Worm (Caenorhabditis elegans): ENCODE data around the gene osm-6.

Gene osm-6

ce11 chrV:11927346-11927745, at the start of gene osm-6:
osm-6 (minus strand) TSS chrV:11927446.
- no peak for TF ChIP-seq egl-27 (tag; optimal IDR thresholded peaks at IDR 0.05)
- TF ChIP-seq peb-1 (tag; optimal IDR thresholded peaks at IDR 0.05), result no peak
- TF ChIP-seq ztf-4 (tag; optimal IDR thresholded peaks at IDR 0.05), result no peak
- TF ChIP-seq ceh-16 (tag; optimal IDR thresholded peaks at IDR 0.05), result no peak
- TF ChIP-seq nhr-23 (tag; optimal IDR thresholded peaks at IDR 0.05), result no peak
- no peak for TF ChIP-seq mdl-1 (tag; optimal IDR thresholded peaks at IDR 0.05)
- TF ChIP-seq dmd-4 (tag; optimal IDR thresholded peaks at IDR 0.05), result no peak
- TF ChIP-seq nhr-129 (tag; optimal IDR thresholded peaks at IDR 0.05), result no peak
- TF ChIP-seq elt-3 (tag; optimal IDR thresholded peaks at IDR 0.05), result no peak
- no peak for TF ChIP-seq fos-1 (tag; optimal IDR thresholded peaks at IDR 0.05)
- TF ChIP-seq nhr-25 (tag; optimal IDR thresholded peaks at IDR 0.05), result no peak
- no peak for TF ChIP-seq F13H6.1 (tag; optimal IDR thresholded peaks at IDR 0.05)

- TF ChIP-seq nhr-11 (tag; optimal IDR thresholded peaks at IDR 0.05), result no peak
- peak; percentile 6 for TF ChIP-seq sma-9 (GFP tag; optimal IDR thresholded peaks at IDR 0.05)
- no peak for TF ChIP-seq sma-9 (tag; optimal IDR thresholded peaks at IDR 0.05)
- TF ChIP-seq crh-2 (tag; optimal IDR thresholded peaks at IDR 0.05), result peak; percentile 31
- TF ChIP-seq fos-1 (tag; optimal IDR thresholded peaks at IDR 0.05), result peak; percentile 43
These were observed 49.5 kb upstream of the osm-6 start for ce11 chrV:11976734-11977133.

DNA sequence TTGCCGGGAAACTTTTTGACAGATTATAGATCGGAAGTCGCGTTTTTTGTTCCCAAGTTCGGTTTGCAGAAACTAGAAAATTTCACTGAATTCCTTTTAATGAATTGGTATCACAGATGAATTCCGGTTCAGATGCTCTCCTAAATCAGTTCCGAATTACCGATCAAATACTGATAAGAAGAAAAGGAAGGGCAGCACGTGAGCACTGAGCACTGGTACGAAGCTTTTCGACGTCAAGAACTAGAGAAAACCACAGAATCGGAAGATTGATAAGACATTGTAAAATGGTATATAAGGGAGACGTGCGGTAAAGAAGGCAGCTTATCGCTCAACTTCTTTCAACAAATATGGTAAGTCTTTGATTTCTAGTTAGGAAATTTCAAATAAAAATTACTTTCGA, 48.0 kb upstream of the osm-6 start, which contains the start of gene cpr-1:
Gene cpr-1, plus strand, starts transcription at position 319 of the 400 bp plus-strand sequence.
- TF ChIP-seq crh-2 (tag; optimal IDR thresholded peaks at IDR 0.05), result peak; percentile 54
- TF ChIP-seq lin-39 (tag; optimal IDR thresholded peaks at IDR 0.05), result no peak
- no peak for TF ChIP-seq mdl-1 (tag; optimal IDR thresholded peaks at IDR 0.05)
- peak; percentile 51 for TF ChIP-seq F13H6.1 (tag; optimal IDR thresholded peaks at IDR 0.05)
- TF ChIP-seq unc-39 (tag; optimal IDR thresholded peaks at IDR 0.05), result no peak
- TF ChIP-seq sma-9 (GFP tag; optimal IDR thresholded peaks at IDR 0.05), result peak; percentile 69
- no peak for TF ChIP-seq sma-9 (tag; optimal IDR thresholded peaks at IDR 0.05)
- TF ChIP-seq fos-1 (tag; optimal IDR thresholded peaks at IDR 0.05), result peak; percentile 37
- TF ChIP-seq unc-55 (GFP tag; optimal IDR thresholded peaks at IDR 0.05), result no peak
- TF ChIP-seq snpc-4 (tag; optimal IDR thresholded peaks at IDR 0.05), result no peak
- no peak for TF ChIP-seq elt-1 (tag; optimal IDR thresholded peaks at IDR 0.05)
- no peak for TF ChIP-seq nhr-21 (tag; optimal IDR thresholded peaks at IDR 0.05)
- TF ChIP-seq nhr-25 (tag; optimal IDR thresholded peaks at IDR 0.05), result no peak
- no peak for TF ChIP-seq elt-3 (tag; optimal IDR thresholded peaks at IDR 0.05)

ce11 chrV:11964723-11965122, 37.5 kb upstream of the osm-6 start, which contains the start of gene F58H1.7:
F58H1.7 (minus strand) TSS chrV:11964823.
- no peak for TF ChIP-seq nhr-10 (tag; optimal IDR thresholded peaks at IDR 0.05)
- TF ChIP-seq lsy-2 (tag; optimal IDR thresholded peaks at IDR 0.05), result no peak
- no peak for TF ChIP-seq lin-11 (tag; optimal IDR thresholded peaks at IDR 0.05)
- TF ChIP-seq fos-1 (tag; optimal IDR thresholded peaks at IDR 0.05), result no peak
- no peak for TF ChIP-seq nhr-6 (tag; optimal IDR thresholded peaks at IDR 0.05)
- TF ChIP-seq nhr-129 (tag; optimal IDR thresholded peaks at IDR 0.05), result no peak
- no peak for TF ChIP-seq nhr-21 (tag; optimal IDR thresholded peaks at IDR 0.05)
- TF ChIP-seq egl-27 (tag; optimal IDR thresholded peaks at IDR 0.05), result no peak
- no peak for TF ChIP-seq sma-9 (GFP tag; optimal IDR thresholded peaks at IDR 0.05)
- TF ChIP-seq sma-9 (tag; optimal IDR thresholded peaks at IDR 0.05), result no peak
- no peak for TF ChIP-seq sma-3 (GFP tag; optimal IDR thresholded peaks at IDR 0.05)
- no peak for TF ChIP-seq nhr-237 (tag; optimal IDR thresholded peaks at IDR 0.05)
- no peak for TF ChIP-seq sem-4 (tag; optimal IDR thresholded peaks at IDR 0.05)
- TF ChIP-seq aly-2 (tag; optimal IDR thresholded peaks at IDR 0.05), result no peak

ce11 chrV:11960831-11961190, 33.6 kb upstream of the osm-6 start:
- TF ChIP-seq nhr-129 (tag; optimal IDR thresholded peaks at IDR 0.05) (no peak), lin-13 (GFP tag; optimal IDR thresholded peaks at IDR 0.05) (no peak), ztf-11 (tag; optimal IDR thresholded peaks at IDR 0.05) (no peak), snpc-4 (tag; optimal IDR thresholded peaks at IDR 0.05) (no peak), zag-1 (tag; optimal IDR thresholded peaks at IDR 0.05) (no peak), unc-62 (GFP tag; optimal IDR thresholded peaks at IDR 0.05) (no peak), mbf-1 (tag; optimal IDR thresholded peaks at IDR 0.05) (no peak), mdl-1 (tag; optimal IDR thresholded peaks at IDR 0.05) (no peak), egl-27 (tag; optimal IDR thresholded peaks at IDR 0.05) (no peak), alr-1 (tag; optimal IDR thresholded peaks at IDR 0.05) (no peak)
